Fruit fly (Drosophila melanogaster): ENCODE data around the gene Membrin.

The Membrin gene

dm6 chr3L:5359208-5360003 is 6.8 kb upstream of the Membrin start, which contains the start of gene Klp64D (continued):
- TF ChIP-seq CG4282 (GFP tag; optimal IDR thresholded peaks at IDR 0.05) (no peak), so (GFP tag; IDR thresholded peaks at IDR 0.05) (no peak), Vsx1 (GFP tag; optimal IDR thresholded peaks at IDR 0.05) (no peak), CG15073 (GFP tag; optimal IDR thresholded peaks at IDR 0.05) (no peak), cg (GFP tag; optimal IDR thresholded peaks at IDR 0.05) (peak; percentile 55), CrebB (tag; optimal IDR thresholded peaks at IDR 0.05) (no peak), Bdp1 (GFP tag; optimal IDR thresholded peaks at IDR 0.05) (no peak), CG18011 (GFP tag; optimal IDR thresholded peaks at IDR 0.05) (no peak), CG6813 (GFP tag; optimal IDR thresholded peaks at IDR 0.05) (no peak), dmrt99B (tag; optimal IDR thresholded peaks at IDR 0.05) (peak; percentile 20), gsb-n (tag; optimal IDR thresholded peaks at IDR 0.05) (no peak), CG6765 (GFP tag; optimal IDR thresholded peaks at IDR 0.05) (no peak), CG4854 (GFP tag; optimal IDR thresholded peaks at IDR 0.05) (no peak), onecut (GFP tag; IDR thresholded peaks at IDR 0.05) (peak; percentile 49), CoRest (tag; optimal IDR thresholded peaks at IDR 0.05) (peak; percentile 44), Ada2b (GFP tag; IDR thresholded peaks at IDR 0.05) (no peak), Usf (GFP tag; optimal IDR thresholded peaks at IDR 0.05) (no peak), Tbp (GFP tag; optimal IDR thresholded peaks at IDR 0.05) (no peak), CG13424 (tag; optimal IDR thresholded peaks at IDR 0.05) (peak; percentile 58), gt (GFP tag; IDR thresholded peaks at IDR 0.05) (no peak), Sox100B (GFP tag; optimal IDR thresholded peaks at IDR 0.05) (peak; percentile 19), cwo (GFP tag; optimal IDR thresholded peaks at IDR 0.05) (no peak), CG7271 (tag; optimal IDR thresholded peaks at IDR 0.05) (no peak), usp (GFP tag; optimal IDR thresholded peaks at IDR 0.05) (no peak), CG11560 (tag; IDR thresholded peaks at IDR 0.05) (no peak), gro (GFP tag; optimal IDR thresholded peaks at IDR 0.05) (no peak), eve (GFP tag; optimal IDR thresholded peaks at IDR 0.05) (no peak), CG30403 (GFP tag; optimal IDR thresholded peaks at IDR 0.05) (no peak), Sox102F (GFP tag; optimal IDR thresholded peaks at IDR 0.05) (peak; percentile 19), CG6272 (GFP tag; IDR thresholded peaks at IDR 0.05) (no peak), ewg (GFP tag; optimal IDR thresholded peaks at IDR 0.05) (no peak), CG12769 (tag; optimal IDR thresholded peaks at IDR 0.05) (no peak), Sry-δ (GFP tag; optimal IDR thresholded peaks at IDR 0.05) (no peak), sr (GFP tag; IDR thresholded peaks at IDR 0.05) (no peak), CG13894 (tag; optimal IDR thresholded peaks at IDR 0.05) (peak; percentile 46), inv (GFP tag; IDR thresholded peaks at IDR 0.05; ENCODE audit: partially characterized antibody) (no peak), yki (optimal IDR thresholded peaks at IDR 0.05) (no peak), corto (GFP tag; optimal IDR thresholded peaks at IDR 0.05) (no peak), Aef1 (GFP tag; IDR thresholded peaks at IDR 0.05) (no peak), Elba2 (GFP tag; optimal IDR thresholded peaks at IDR 0.05) (no peak), CG6791 (GFP tag; IDR thresholded peaks at IDR 0.05; ENCODE audit: partially characterized antibody) (no peak), odd (GFP tag; optimal IDR thresholded peaks at IDR 0.05) (no peak), dimm (GFP tag; IDR thresholded peaks at IDR 0.05) (no peak), Abd-B (GFP tag; optimal IDR thresholded peaks at IDR 0.05) (no peak), Antp (GFP tag; optimal IDR thresholded peaks at IDR 0.05) (no peak), toy (GFP tag; IDR thresholded peaks at IDR 0.05) (no peak), CG4820 (GFP tag; optimal IDR thresholded peaks at IDR 0.05) (no peak), Hsf (GFP tag; optimal IDR thresholded peaks at IDR 0.05) (no peak), pum (GFP tag; optimal IDR thresholded peaks at IDR 0.05) (no peak), Gsc (GFP tag; IDR thresholded peaks at IDR 0.05) (no peak), CG1603 (tag; optimal IDR thresholded peaks at IDR 0.05) (no peak)

Data from whole organism, embryonic.